Fruit fly (Drosophila melanogaster) whole organism, embryonic: Measurements from ENCODE around the gene Mul1.

Experiments
- ATbp ChIP-seq: fragments of 200-800 bp; sonication (Bioruptor generic); optimal IDR thresholded peaks from 2 replicates; lab custom pipeline; 2017; ENCODE audit warnings: missing biosample characterization, mild to moderate bottlenecking, missing genetic modification characterization, missing genetic modification reagents
- BEAF-32 ChIP-seq: fragments of 200-800 bp; sonication (Bioruptor generic); optimal IDR thresholded peaks from 3 replicates; lab custom pipeline; 2017; ENCODE audit warnings: missing biosample characterization, missing genetic modification characterization, mild to moderate bottlenecking, moderate library complexity, missing genetic modification reagents
- BtbVII ChIP-seq: fragments of 200-800 bp; sonication (Bioruptor generic); optimal IDR thresholded peaks from 3 replicates; lab custom pipeline; 2017; ENCODE audit warnings: missing biosample characterization, mild to moderate bottlenecking, missing genetic modification characterization
- CG10147 ChIP-seq: fragments of 200-800 bp; sonication (Bioruptor generic); optimal IDR thresholded peaks from 2 replicates; lab custom pipeline; 2019; ENCODE audit warnings: missing biosample characterization, mild to moderate bottlenecking, missing genetic modification characterization, moderate library complexity
- CG10654 ChIP-seq: fragments of 200-800 bp; sonication (Bioruptor generic); optimal IDR thresholded peaks from 2 replicates; lab custom pipeline; 2016; ENCODE audit warnings: missing biosample characterization, missing genetic modification characterization
- CG10979 ChIP-seq: fragments of 200-800 bp; sonication (Bioruptor generic); optimal IDR thresholded peaks from 2 replicates; lab custom pipeline; 2018; ENCODE audit warnings: missing biosample characterization, mild to moderate bottlenecking, missing genetic modification characterization, moderate library complexity
- CG12659 ChIP-seq: fragments of 200-800 bp; sonication (Bioruptor generic); optimal IDR thresholded peaks from 3 replicates; lab custom pipeline; 2017; ENCODE audit warnings: mild to moderate bottlenecking, missing biosample characterization, missing genetic modification reagents, missing genetic modification characterization
- CG12942 ChIP-seq: fragments of 200-800 bp; sonication (Bioruptor generic); optimal IDR thresholded peaks from 3 replicates; lab custom pipeline; 2016; ENCODE audit warnings: missing biosample characterization, missing genetic modification characterization
- CG13123 ChIP-seq: fragments of 200-800 bp; sonication (Bioruptor generic); optimal IDR thresholded peaks from 2 replicates; lab custom pipeline; 2016; ENCODE audit warnings: missing biosample characterization, missing genetic modification characterization
- CG13894 ChIP-seq: fragments of 200-800 bp; sonication (Bioruptor generic); optimal IDR thresholded peaks from 3 replicates; lab custom pipeline; 2018; ENCODE audit warnings: missing biosample characterization, mild to moderate bottlenecking, missing genetic modification characterization, moderate library complexity
- CG1603 ChIP-seq: fragments of 200-800 bp; sonication (Bioruptor generic); optimal IDR thresholded peaks from 2 replicates; lab custom pipeline; 2019; ENCODE audit warnings: missing biosample characterization, mild to moderate bottlenecking, missing genetic modification characterization, moderate library complexity
- CG18262 ChIP-seq: fragments of 200-800 bp; optimal IDR thresholded peaks from 3 replicates; lab custom pipeline; 2019; ENCODE audit warnings: missing biosample characterization, mild to moderate bottlenecking, missing genetic modification characterization, moderate library complexity
- CG3847 ChIP-seq: fragments of 200-800 bp; sonication (Bioruptor generic); IDR thresholded peaks from 2 replicates; pipeline ENCODE4 v1.3.6; 2022; ENCODE audit warnings: missing biosample characterization, missing genetic modification characterization
- CG4404 ChIP-seq: fragments of 200-800 bp; sonication (Bioruptor generic); IDR thresholded peaks from 2 replicates; pipeline ENCODE4 v1.3.6; 2022; ENCODE audit warnings: missing biosample characterization, missing genetic modification characterization
- CG6272 ChIP-seq: fragments of 200-800 bp; sonication (Bioruptor generic); IDR thresholded peaks from 2 replicates; pipeline ENCODE4 v1.3.6; 2022; ENCODE audit warnings: missing biosample characterization, missing genetic modification characterization
- CG6654 ChIP-seq: fragments of 200-800 bp; sonication (Bioruptor generic); optimal IDR thresholded peaks from 2 replicates; lab custom pipeline; 2017; ENCODE audit warnings: missing biosample characterization, mild to moderate bottlenecking, missing genetic modification characterization
- CG6683 ChIP-seq: fragments of 200-800 bp; sonication (Bioruptor generic); optimal IDR thresholded peaks from 2 replicates; lab custom pipeline; 2017; ENCODE audit warnings: missing biosample characterization, mild to moderate bottlenecking, missing genetic modification characterization, missing genetic modification reagents
- CG7357 ChIP-seq: fragments of 200-800 bp; sonication (Bioruptor generic); IDR thresholded peaks from 3 replicates; pipeline ENCODE4 v1.3.6; 2022; ENCODE audit warnings: missing biosample characterization, missing genetic modification characterization
- CG8478 ChIP-seq: fragments of >200 bp; optimal IDR thresholded peaks from 2 replicates; lab custom pipeline; 2018
- CG9876 ChIP-seq: fragments of 200-800 bp; sonication (Bioruptor generic); optimal IDR thresholded peaks from 2 replicates; lab custom pipeline; 2016; ENCODE audit warnings: missing biosample characterization, missing genetic modification characterization
- Deaf1 ChIP-seq: fragments of 200-800 bp; optimal IDR thresholded peaks from 3 replicates; lab custom pipeline; 2019; ENCODE audit warnings: missing biosample characterization, mild to moderate bottlenecking, missing genetic modification characterization, moderate library complexity
- E2f2 ChIP-seq: fragments of 200-800 bp; sonication (Bioruptor generic); IDR thresholded peaks from 2 replicates; pipeline ENCODE4 v1.3.6; 2022; ENCODE audit warnings: missing biosample characterization, missing genetic modification characterization
- Ets65A ChIP-seq: fragments of 200-800 bp; sonication (Bioruptor generic); peaks from one replicate; lab custom pipeline; 2016; ENCODE audit warnings: missing biosample characterization, missing genetic modification characterization
- Fer2 ChIP-seq: fragments of 200-800 bp; sonication (Bioruptor generic); optimal IDR thresholded peaks from 2 replicates; lab custom pipeline; 2018; ENCODE audit warnings: missing biosample characterization, mild to moderate bottlenecking, missing genetic modification characterization, moderate library complexity
- HLH3B ChIP-seq: fragments of 200-800 bp; sonication (Bioruptor generic); IDR thresholded peaks from 2 replicates; pipeline ENCODE4 v1.3.6; 2022; ENCODE audit warnings: missing biosample characterization, missing genetic modification characterization
- Hand ChIP-seq: fragments of 200-800 bp; sonication (Bioruptor generic); optimal IDR thresholded peaks from 2 replicates; lab custom pipeline; 2017; ENCODE audit warnings: mild to moderate bottlenecking, missing biosample characterization, missing genetic modification reagents, missing genetic modification characterization
- Hsf ChIP-seq: fragments of 200-800 bp; sonication (Bioruptor generic); optimal IDR thresholded peaks from 3 replicates; lab custom pipeline; 2016; ENCODE audit warnings: missing biosample characterization, missing genetic modification characterization
- Med ChIP-seq: fragments of 200-800 bp; sonication (Bioruptor generic); peaks from one replicate; lab custom pipeline; 2016; ENCODE audit warnings: missing biosample characterization, missing genetic modification characterization, mild to moderate bottlenecking, inconsistent platforms, moderate library complexity
- Nf-YB ChIP-seq: fragments of 200-800 bp; sonication (Bioruptor generic); optimal IDR thresholded peaks from 3 replicates; lab custom pipeline; 2019; ENCODE audit warnings: missing biosample characterization, mild to moderate bottlenecking, missing genetic modification characterization, moderate library complexity
- Opbp ChIP-seq: fragments of 200-800 bp; sonication (Bioruptor generic); IDR thresholded peaks from 3 replicates; pipeline ENCODE4 v1.3.6; 2022; ENCODE audit warnings: missing biosample characterization, missing genetic modification characterization; ENCODE audit not compliant: partially characterized antibody
- Rx ChIP-seq: fragments of 200-800 bp; sonication (Bioruptor generic); IDR thresholded peaks from 2 replicates; pipeline ENCODE4 v1.3.6; 2022; ENCODE audit warnings: missing biosample characterization, missing genetic modification characterization
- dysf ChIP-seq: fragments of 200-800 bp; sonication (Bioruptor generic); IDR thresholded peaks from 3 replicates; pipeline ENCODE4 v1.3.6; 2022; ENCODE audit warnings: missing biosample characterization, missing genetic modification characterization
- emc ChIP-seq: fragments of 200-800 bp; sonication (Bioruptor generic); optimal IDR thresholded peaks from 2 replicates; lab custom pipeline; 2016; ENCODE audit warnings: missing biosample characterization, missing genetic modification characterization
- eve ChIP-seq, 2 experiments: fragments of >200 bp; optimal IDR thresholded peaks; 2 replicates each; lab custom pipeline; 2017; ENCODE audit warnings: missing biosample characterization in 2 of 2, missing genetic modification characterization in 2 of 2
- eyg ChIP-seq: fragments of 200-800 bp; sonication (Bioruptor generic); optimal IDR thresholded peaks from 3 replicates; lab custom pipeline; 2016; ENCODE audit warnings: missing biosample characterization, missing genetic modification characterization
- fd102C ChIP-seq: fragments of 200-800 bp; sonication (Bioruptor generic); optimal IDR thresholded peaks from 2 replicates; lab custom pipeline; 2018; ENCODE audit warnings: missing biosample characterization, mild to moderate bottlenecking, missing genetic modification characterization, moderate library complexity
- gfzf ChIP-seq: fragments of 200-800 bp; sonication (Bioruptor generic); optimal IDR thresholded peaks from 2 replicates; lab custom pipeline; 2016; ENCODE audit warnings: missing biosample characterization, mild to moderate bottlenecking, missing genetic modification characterization, moderate library complexity
- gsb-n ChIP-seq: fragments of 200-800 bp; sonication (Bioruptor generic); optimal IDR thresholded peaks from 3 replicates; lab custom pipeline; 2018; ENCODE audit warnings: missing biosample characterization, mild to moderate bottlenecking, missing genetic modification characterization
- ind ChIP-seq: fragments of 200-800 bp; sonication (Bioruptor generic); optimal IDR thresholded peaks from 3 replicates; lab custom pipeline; 2016; ENCODE audit warnings: missing biosample characterization, missing genetic modification characterization
- insv ChIP-seq, 2 experiments: fragments of 200-800 bp; sonication (Bioruptor generic); optimal IDR thresholded peaks; 3 replicates each; lab custom pipeline; 2016 to 2018; ENCODE audit warnings: missing biosample characterization in 2 of 2, missing genetic modification characterization in 2 of 2
- jigr1 ChIP-seq: fragments of 200-800 bp; sonication (Bioruptor generic); IDR thresholded peaks from 3 replicates; pipeline ENCODE4 v1.3.6; 2022; ENCODE audit warnings: missing biosample characterization, missing genetic modification characterization
- ken ChIP-seq: fragments of 200-800 bp; sonication (Bioruptor generic); IDR thresholded peaks from 3 replicates; pipeline ENCODE4 v1.3.6; 2022; ENCODE audit warnings: missing biosample characterization, missing genetic modification characterization
- lola ChIP-seq, 3 experiments: fragments of >200 bp in 2 of 3; fragments of 200-800 bp in 1 of 3; sonication (Bioruptor generic) in 1 of 3; optimal IDR thresholded peaks; 2 replicates each; lab custom pipeline; 2017 to 2019; ENCODE audit warnings: missing biosample characterization in 3 of 3, missing genetic modification characterization in 3 of 3, mild to moderate bottlenecking in 1 of 3, moderate library complexity in 1 of 3
- prd ChIP-seq, 3 experiments: fragments of >200 bp in 2 of 3; fragments of 200-800 bp in 1 of 3; sonication (Bioruptor generic) in 1 of 3; optimal IDR thresholded peaks in 2 of 3; IDR thresholded peaks in 1 of 3; 2 replicates in 2 of 3; 3 replicates in 1 of 3; pipeline versions ENCODE4 v1.3.6 to Lab custom; 2017 to 2022; ENCODE audit warnings: missing biosample characterization in 1 of 3, missing genetic modification characterization in 1 of 3
- scrt ChIP-seq: fragments of 200-800 bp; sonication (Bioruptor generic); optimal IDR thresholded peaks from 2 replicates; lab custom pipeline; 2018; ENCODE audit warnings: missing biosample characterization, mild to moderate bottlenecking, missing genetic modification characterization, moderate library complexity
- sd ChIP-seq: fragments of 200-800 bp; sonication (Bioruptor generic); optimal IDR thresholded peaks from 3 replicates; lab custom pipeline; 2018; ENCODE audit warnings: missing biosample characterization, mild to moderate bottlenecking, missing genetic modification characterization, moderate library complexity
- vvl ChIP-seq: fragments of 200-800 bp; sonication (Bioruptor generic); IDR thresholded peaks from 2 replicates; pipeline ENCODE4 v1.3.6; 2022; ENCODE audit warnings: missing biosample characterization, missing genetic modification characterization
- zfh1 ChIP-seq: fragments of 200-800 bp; sonication (Bioruptor generic); IDR thresholded peaks from 3 replicates; pipeline ENCODE4 v1.3.6; 2022; ENCODE audit warnings: missing biosample characterization, missing genetic modification characterization

Gene Mul1

DNA sequence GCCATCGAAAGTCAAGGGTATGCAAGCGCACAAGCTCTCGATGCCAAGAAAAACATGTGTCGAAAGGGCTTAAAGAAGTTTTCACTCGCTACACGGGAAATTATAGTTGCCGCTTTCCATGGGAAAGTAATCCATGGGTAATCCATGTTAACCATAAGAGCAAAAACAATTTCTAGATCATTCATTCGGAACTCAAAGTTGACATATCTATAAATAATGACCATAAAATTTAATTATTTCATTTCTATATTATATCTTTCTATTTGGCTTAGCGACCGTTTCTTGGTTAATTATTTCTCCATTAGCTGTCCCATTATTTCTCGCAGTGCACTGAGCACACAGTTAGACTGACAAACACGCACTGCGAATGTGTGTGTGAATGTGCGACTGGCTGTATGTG lies 20.5 kb upstream of the Mul1 start (continued):
- TF ChIP-seq Hand (GFP tag; lab: Kevin White, UChicago), result peak; percentile 75
- TF ChIP-seq ken (GFP tag; lab: Robert Waterston, UW), result no peak
- TF ChIP-seq Opbp (GFP tag; lab: Robert Waterston, UW), result no peak
- TF ChIP-seq dysf (GFP tag; lab: Robert Waterston, UW), result no peak
- peak in 1 of 2 experiments; percentile 73 for TF ChIP-seq eve (GFP tag; optimal IDR thresholded peaks at IDR 0.05; lab: Kevin White, UChicago)
- peak; percentile 12 for TF ChIP-seq Nf-YB (GFP tag; lab: Kevin White, UChicago)
- TF ChIP-seq CG10654 (GFP tag; lab: Kevin White, UChicago), result no peak
- peak; percentile 44 for TF ChIP-seq CG18262
- peak in 1 of 3 experiments; percentile 26 for TF ChIP-seq lola (GFP tag; optimal IDR thresholded peaks at IDR 0.05; lab: Kevin White, UChicago)
- peak; percentile 46 for TF ChIP-seq CG12659 (GFP tag; lab: Kevin White, UChicago)
- no peak for TF ChIP-seq Fer2 (tag; lab: Kevin White, UChicago)
- TF ChIP-seq Hsf (GFP tag; lab: Kevin White, UChicago), result peak; percentile 12
- TF ChIP-seq CG7357, result no peak
- TF ChIP-seq prd (optimal IDR thresholded peaks at IDR 0.05; lab: Kevin White, UChicago), result no peak
- TF ChIP-seq prd (GFP tag; IDR thresholded peaks at IDR 0.05; lab: Robert Waterston, UW), result peak; percentile 15; the same call in 1 of the 3 replicates

DNA sequence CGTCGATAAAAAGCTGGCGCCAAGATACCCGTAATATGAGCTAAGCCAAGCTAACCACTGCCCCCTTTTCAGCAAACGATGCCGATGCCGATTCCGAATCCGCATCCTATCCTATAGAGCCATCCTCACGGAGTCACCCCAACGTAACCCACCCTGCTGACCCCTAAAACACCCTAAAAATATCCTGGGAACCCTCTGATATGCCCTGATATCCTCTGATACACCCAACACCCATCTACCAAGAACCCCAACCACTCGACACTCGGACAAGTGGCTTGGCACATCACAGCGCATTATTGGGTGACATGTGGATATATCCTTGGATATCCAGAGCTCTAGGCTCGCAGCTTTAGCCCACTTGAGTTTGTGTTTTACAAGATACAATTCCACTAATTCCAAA lies 19.8 kb upstream of the Mul1 start:
- TF ChIP-seq CG13894 (tag; lab: Kevin White, UChicago) (peak; percentile 93), Rx (GFP tag; lab: Robert Waterston, UW) (no peak), Ets65A (peak; percentile 51), HLH3B (no peak), Med (GFP tag; lab: Kevin White, UChicago) (no peak), CG13123 (GFP tag; lab: Kevin White, UChicago) (no peak), fd102C (GFP tag; lab: Kevin White, UChicago) (no peak), BEAF-32 (GFP tag; lab: Kevin White, UChicago) (no peak)

DNA sequence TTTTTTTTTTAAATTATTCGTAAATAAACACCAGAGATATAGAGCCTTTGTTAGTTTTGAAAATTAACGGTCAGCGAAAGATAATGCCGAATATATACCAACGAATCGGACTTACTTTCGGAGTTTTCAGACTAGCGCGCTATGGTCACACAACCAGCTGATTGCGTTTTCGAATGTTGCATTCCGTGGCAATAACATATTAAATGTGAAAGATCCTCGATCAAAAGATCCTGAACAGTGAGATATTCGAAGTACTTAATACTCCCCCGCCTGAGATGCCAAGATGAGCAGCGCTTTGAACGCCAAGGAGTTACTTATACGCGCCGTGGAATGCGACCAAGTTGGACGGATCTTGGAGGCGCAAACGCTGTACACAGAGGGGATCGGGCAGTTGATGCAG lies 17.9 kb upstream of the Mul1 start, which contains the start of gene CG14985:
Gene CG14985 (plus strand): TSS at position 159 of the 400 bp plus-strand sequence.
- no peak for TF ChIP-seq CG12942 (GFP tag; lab: Kevin White, UChicago)
- TF ChIP-seq CG3847 (GFP tag; lab: Robert Waterston, UW), result no peak
- no peak for TF ChIP-seq CG6654
- no peak for TF ChIP-seq CG6272
- TF ChIP-seq E2f2, result peak; percentile 56
- no peak for TF ChIP-seq CG13894 (tag; lab: Kevin White, UChicago)
- TF ChIP-seq scrt, result no peak
- no peak for TF ChIP-seq CG10979
- no peak for TF ChIP-seq vvl (GFP tag; lab: Robert Waterston, UW)
- peak; percentile 55 for TF ChIP-seq sd (tag; lab: Kevin White, UChicago)
- TF ChIP-seq CG9876 (GFP tag; lab: Kevin White, UChicago), result no peak
- peak; percentile 69 for TF ChIP-seq gfzf (GFP tag; lab: Kevin White, UChicago)
- no peak for TF ChIP-seq ATbp
- TF ChIP-seq Deaf1 (tag; lab: Kevin White, UChicago), result no peak
- no peak for TF ChIP-seq emc (GFP tag; lab: Kevin White, UChicago)
- TF ChIP-seq CG4404 (GFP tag; lab: Robert Waterston, UW), result no peak
- TF ChIP-seq CG8478 (lab: Kevin White, UChicago), result no peak
- no peak for TF ChIP-seq CG10147
- no peak for TF ChIP-seq BtbVII (GFP tag; lab: Kevin White, UChicago)
- no peak for TF ChIP-seq eyg
- no peak for TF ChIP-seq zfh1 (GFP tag; lab: Robert Waterston, UW)
- peak; percentile 39 for TF ChIP-seq CG1603 (tag; lab: Kevin White, UChicago)
- no peak for TF ChIP-seq gsb-n (tag; lab: Kevin White, UChicago)
- no peak for TF ChIP-seq CG6683 (GFP tag; lab: Kevin White, UChicago)
- TF ChIP-seq jigr1 (GFP tag; lab: Robert Waterston, UW), result no peak
- TF ChIP-seq ind, result no peak
- TF ChIP-seq Fer2 (tag; lab: Kevin White, UChicago), result no peak
- TF ChIP-seq insv (GFP tag; optimal IDR thresholded peaks at IDR 0.05; lab: Kevin White, UChicago), result no peak
